Worm (Caenorhabditis elegans): ENCODE measurements around the gene Y57G7A.2.
A peak's percentile ranks its signal among the peaks of the same experiment; 100 is the strongest.

Y57G7A.2 gene

ce11 chrII:1278350-1278749 lies 17.5 kb upstream of the Y57G7A.2 start, which contains the start of gene srz-63:
srz-63 (plus strand) TSS chrII:1278650.
- TF ChIP-seq aha-1 (tag), result peak; percentile 18

DNA sequence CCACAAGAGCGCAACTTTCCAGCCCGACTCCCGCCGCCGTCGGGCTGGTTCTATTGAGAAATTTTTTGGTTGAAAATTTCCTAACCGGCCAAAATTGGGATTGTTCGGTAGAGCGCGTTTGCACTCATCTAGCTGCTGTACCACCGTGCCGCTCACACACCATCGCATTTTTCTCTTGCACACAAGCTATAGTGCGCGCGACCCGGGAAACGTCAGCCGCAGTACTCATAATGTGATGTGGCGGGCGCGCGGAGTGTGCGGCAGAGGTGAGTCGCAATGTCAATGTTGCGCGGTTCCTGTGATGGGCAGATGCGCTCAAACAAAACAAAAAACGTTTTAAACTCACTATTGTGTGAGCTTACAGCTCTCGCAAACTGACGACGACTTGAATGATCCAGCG lies 10.9 kb upstream of the Y57G7A.2 start:
- TF ChIP-seq ZK546.5 (tag; optimal IDR thresholded peaks at IDR 0.05) (no peak), set-16 (GFP tag; IDR thresholded peaks at IDR 0.05) (peak; percentile 18; the same call in 1 of the 2 replicates)

DNA sequence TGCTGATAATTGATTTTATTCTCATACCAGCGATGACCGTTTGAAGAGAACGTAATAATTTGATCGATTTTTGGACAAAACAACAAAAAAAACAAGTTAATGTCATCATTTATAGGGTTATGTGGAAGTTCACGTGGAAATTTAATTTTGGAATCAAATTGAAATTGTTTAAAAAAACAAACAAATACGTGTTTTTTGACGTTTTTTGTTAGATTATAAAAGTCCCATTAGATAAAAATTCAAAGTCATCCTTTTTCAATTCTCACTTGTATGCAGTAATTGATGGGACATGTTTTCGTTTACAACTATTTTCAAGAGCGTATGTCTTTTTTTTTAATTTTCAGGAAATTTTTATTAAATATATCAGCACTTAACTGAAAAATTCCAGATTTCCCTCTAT lies 10.4 kb upstream of the Y57G7A.2 start, which contains the start of the genes Y57G7A.6 and Y57G7A.3:
Gene Y57G7A.6, minus strand, starts transcription at position 101 of the 400 bp plus-strand sequence.
Gene Y57G7A.3, plus strand, starts transcription at position 269 of the 400 bp plus-strand sequence.
- no peak for TF ChIP-seq unc-62 (GFP tag; optimal IDR thresholded peaks at IDR 0.05 in 1 of 2)
- TF ChIP-seq unc-62 (tag; optimal IDR thresholded peaks at IDR 0.05), result no peak
- no peak for TF ChIP-seq F44E2.7 (GFP tag; IDR thresholded peaks at IDR 0.05)
- TF ChIP-seq nhr-11 (tag; optimal IDR thresholded peaks at IDR 0.05), result no peak
- TF ChIP-seq dmd-8 (GFP tag; IDR thresholded peaks at IDR 0.05), result no peak
- no peak for TF ChIP-seq lin-13 (GFP tag; optimal IDR thresholded peaks at IDR 0.05)
- TF ChIP-seq F10B5.3 (tag; optimal IDR thresholded peaks at IDR 0.05), result no peak
- TF ChIP-seq hif-1 (tag; optimal IDR thresholded peaks at IDR 0.05), result no peak
- TF ChIP-seq ctbp-1 (GFP tag; IDR thresholded peaks at IDR 0.05), result no peak
- no peak for TF ChIP-seq lin-15B (tag; optimal IDR thresholded peaks at IDR 0.05)
- no peak for TF ChIP-seq snpc-4 (tag; optimal IDR thresholded peaks at IDR 0.05)
- TF ChIP-seq F49E8.2 (tag; optimal IDR thresholded peaks at IDR 0.05; ENCODE audit: borderline replicate concordance), result no peak
- TF ChIP-seq mxl-3 (GFP tag; optimal IDR thresholded peaks at IDR 0.05), result no peak
- TF ChIP-seq daf-8 (GFP tag; IDR thresholded peaks at IDR 0.05), result no peak
- no peak for TF ChIP-seq dpl-1 (GFP tag; optimal IDR thresholded peaks at IDR 0.05)
- TF ChIP-seq fkh-10 (GFP tag; optimal IDR thresholded peaks at IDR 0.05), result no peak
- TF ChIP-seq nhr-42 (GFP tag; IDR thresholded peaks at IDR 0.05), result no peak
- no peak for TF ChIP-seq T26A8.4 (GFP tag; IDR thresholded peaks at IDR 0.05)
- no peak for TF ChIP-seq lin-38 (GFP tag; IDR thresholded peaks at IDR 0.05)
- TF ChIP-seq nhr-6 (tag; optimal IDR thresholded peaks at IDR 0.05), result no peak
- no peak for TF ChIP-seq madf-5 (GFP tag; IDR thresholded peaks at IDR 0.05)

DNA sequence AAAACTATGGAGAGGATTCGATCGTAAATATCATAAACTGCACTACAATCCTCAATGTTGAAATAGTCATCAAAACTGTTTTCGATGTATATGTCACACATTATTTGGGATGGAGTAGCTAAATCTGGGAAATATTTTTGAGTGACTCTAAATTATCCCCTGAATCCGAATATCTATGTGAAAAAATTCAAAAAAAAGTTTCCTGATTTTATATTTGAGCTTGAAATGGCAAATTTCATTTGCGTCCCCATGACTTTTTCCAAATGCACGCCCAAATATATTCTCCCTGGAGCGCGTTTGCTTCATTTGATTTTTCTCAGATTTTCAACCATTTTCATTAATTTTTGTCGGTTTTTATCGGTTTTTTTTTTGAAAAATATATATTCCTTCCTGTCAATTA lies 2.7 kb upstream of the Y57G7A.2 start, which contains the start of gene srz-64:
Gene srz-64, minus strand, starts transcription at position 101 of the 400 bp plus-strand sequence.
- no peak for TF ChIP-seq lsy-2 (tag; optimal IDR thresholded peaks at IDR 0.05)
- no peak for TF ChIP-seq daf-16 (GFP tag; optimal IDR thresholded peaks at IDR 0.05)
- no peak for TF ChIP-seq daf-16 (tag; optimal IDR thresholded peaks at IDR 0.05)
- no peak for TF ChIP-seq ceh-82 (tag; optimal IDR thresholded peaks at IDR 0.05)
- no peak for TF ChIP-seq nhr-11 (tag; optimal IDR thresholded peaks at IDR 0.05)
- TF ChIP-seq sdz-12 (GFP tag; optimal IDR thresholded peaks at IDR 0.05), result no peak
- TF ChIP-seq ztf-11 (tag; optimal IDR thresholded peaks at IDR 0.05), result no peak
- TF ChIP-seq unc-130 (GFP tag; optimal IDR thresholded peaks at IDR 0.05), result no peak
- TF ChIP-seq zip-2 (tag; optimal IDR thresholded peaks at IDR 0.05), result no peak
- no peak for TF ChIP-seq ceh-62 (tag; optimal IDR thresholded peaks at IDR 0.05)
- TF ChIP-seq egl-27 (tag; optimal IDR thresholded peaks at IDR 0.05), result no peak
- TF ChIP-seq lir-3 (tag; optimal IDR thresholded peaks at IDR 0.05), result no peak
- TF ChIP-seq mes-2 (tag; optimal IDR thresholded peaks at IDR 0.05; ENCODE audit: poor library complexity, severe bottlenecking), result no peak
- no peak for TF ChIP-seq arid-1 (GFP tag; conservative IDR thresholded peaks at IDR 0.05)
- TF ChIP-seq dpl-1 (GFP tag; optimal IDR thresholded peaks at IDR 0.05), result no peak
- TF ChIP-seq zag-1 (tag; optimal IDR thresholded peaks at IDR 0.05), result no peak
- TF ChIP-seq ceh-28 (tag; optimal IDR thresholded peaks at IDR 0.05), result no peak
- TF ChIP-seq fos-1 (tag; optimal IDR thresholded peaks at IDR 0.05), result no peak
- no peak for TF ChIP-seq duxl-1 (tag; optimal IDR thresholded peaks at IDR 0.05; ENCODE audit: poor library complexity)
